Fruit fly (Drosophila melanogaster) whole organism, embryonic: ENCODE measurements around the gene drm.

ENCODE experiments used
- Abd-B ChIP-seq: fragments of 200-800 bp; sonication (Bioruptor generic); optimal IDR thresholded peaks from 2 replicates; lab custom pipeline; 2018; ENCODE audit warnings: missing biosample characterization, mild to moderate bottlenecking, missing genetic modification characterization, moderate library complexity
- CG1024 ChIP-seq: fragments of 200-800 bp; sonication (Bioruptor generic); IDR thresholded peaks from 2 replicates; pipeline ENCODE4 v1.3.6; 2022; ENCODE audit warnings: missing biosample characterization, missing genetic modification characterization
- CG10321 ChIP-seq: fragments of 200-800 bp; sonication (Bioruptor generic); IDR thresholded peaks from 2 replicates; pipeline ENCODE4 v1.3.6; 2022; ENCODE audit warnings: missing biosample characterization, missing genetic modification characterization
- CG13296 ChIP-seq: fragments of 200-800 bp; sonication (Bioruptor generic); optimal IDR thresholded peaks from 3 replicates; lab custom pipeline; 2018; ENCODE audit warnings: missing biosample characterization, mild to moderate bottlenecking, missing genetic modification characterization
- CG15479 ChIP-seq: fragments of 200-800 bp; sonication (Bioruptor generic); optimal IDR thresholded peaks from 3 replicates; lab custom pipeline; 2019; ENCODE audit warnings: missing biosample characterization, mild to moderate bottlenecking, missing genetic modification characterization, moderate library complexity
- CG17186 ChIP-seq: fragments of 200-800 bp; sonication (Bioruptor generic); optimal IDR thresholded peaks from 3 replicates; lab custom pipeline; 2017; ENCODE audit warnings: missing biosample characterization, missing genetic modification reagents, missing genetic modification characterization
- CG2116 ChIP-seq: fragments of 200-800 bp; sonication (Bioruptor generic); optimal IDR thresholded peaks from 3 replicates; lab custom pipeline; 2018; ENCODE audit warnings: missing biosample characterization, mild to moderate bottlenecking, missing genetic modification characterization
- CG2199 ChIP-seq: fragments of 200-800 bp; sonication (Bioruptor generic); IDR thresholded peaks from 3 replicates; pipeline ENCODE4 v1.3.6; 2022; ENCODE audit warnings: missing biosample characterization, missing genetic modification characterization
- CG30403 ChIP-seq: fragments of 200-800 bp; sonication (Bioruptor generic); optimal IDR thresholded peaks from 3 replicates; lab custom pipeline; 2016; ENCODE audit warnings: missing biosample characterization, missing genetic modification characterization
- CG3065 ChIP-seq: fragments of 200-800 bp; sonication (Bioruptor generic); optimal IDR thresholded peaks from 2 replicates; lab custom pipeline; 2016; ENCODE audit warnings: missing biosample characterization, missing genetic modification characterization
- CG5180 ChIP-seq: fragments of 200-800 bp; sonication (Bioruptor generic); optimal IDR thresholded peaks from 3 replicates; lab custom pipeline; 2017; ENCODE audit warnings: missing biosample characterization, missing genetic modification characterization, mild to moderate bottlenecking, moderate library complexity, missing genetic modification reagents
- CG5953 ChIP-seq: fragments of 200-800 bp; sonication (Bioruptor generic); IDR thresholded peaks from 2 replicates; pipeline ENCODE4 v1.3.6; 2022; ENCODE audit warnings: missing biosample characterization, missing genetic modification characterization
- CG6175 ChIP-seq: fragments of 200-800 bp; sonication (Bioruptor generic); IDR thresholded peaks from 3 replicates; pipeline ENCODE4 v1.3.6; 2022; ENCODE audit warnings: missing biosample characterization, missing genetic modification characterization
- CG6654 ChIP-seq: fragments of 200-800 bp; sonication (Bioruptor generic); optimal IDR thresholded peaks from 2 replicates; lab custom pipeline; 2017; ENCODE audit warnings: missing biosample characterization, mild to moderate bottlenecking, missing genetic modification characterization
- CG8281 ChIP-seq: fragments of 200-800 bp; sonication (Bioruptor generic); optimal IDR thresholded peaks from 2 replicates; lab custom pipeline; 2018; ENCODE audit warnings: missing biosample characterization, mild to moderate bottlenecking, missing genetic modification characterization, moderate library complexity
- CTCF ChIP-seq: fragments of 200-800 bp; sonication (Bioruptor generic); optimal IDR thresholded peaks from 2 replicates; lab custom pipeline; 2017; ENCODE audit warnings: missing biosample characterization, mild to moderate bottlenecking, missing genetic modification characterization, moderate library complexity
- Dad ChIP-seq: fragments of 200-800 bp; sonication (Bioruptor generic); optimal IDR thresholded peaks from 3 replicates; lab custom pipeline; 2016; ENCODE audit warnings: missing biosample characterization, missing genetic modification characterization
- Deaf1 ChIP-seq: fragments of 200-800 bp; optimal IDR thresholded peaks from 3 replicates; lab custom pipeline; 2019; ENCODE audit warnings: missing biosample characterization, mild to moderate bottlenecking, missing genetic modification characterization, moderate library complexity
- Dll ChIP-seq: fragments of 200-800 bp; sonication (Bioruptor generic); IDR thresholded peaks from 4 replicates; pipeline ENCODE4 v1.3.6; 2022; ENCODE audit warnings: missing biosample characterization, missing genetic modification characterization; ENCODE audit not compliant: partially characterized antibody
- Ets65A ChIP-seq: fragments of 200-800 bp; sonication (Bioruptor generic); peaks from one replicate; lab custom pipeline; 2016; ENCODE audit warnings: missing biosample characterization, missing genetic modification characterization
- Gsc ChIP-seq: fragments of 200-800 bp; sonication (Bioruptor generic); IDR thresholded peaks from 2 replicates; pipeline ENCODE4 v1.3.6; 2022; ENCODE audit warnings: missing biosample characterization, missing genetic modification characterization
- HHEX ChIP-seq: fragments of 200-800 bp; sonication (Bioruptor generic); optimal IDR thresholded peaks from 3 replicates; lab custom pipeline; 2017; ENCODE audit warnings: missing biosample characterization, mild to moderate bottlenecking, missing genetic modification characterization, missing genetic modification reagents
- Hey ChIP-seq: fragments of 200-800 bp; sonication (Bioruptor generic); optimal IDR thresholded peaks from 3 replicates; lab custom pipeline; 2018; ENCODE audit warnings: missing biosample characterization, mild to moderate bottlenecking, missing genetic modification characterization
- Hmx ChIP-seq: fragments of 200-800 bp; sonication (Bioruptor generic); optimal IDR thresholded peaks from 2 replicates; lab custom pipeline; 2016; ENCODE audit warnings: missing biosample characterization, missing genetic modification characterization
- Lhr ChIP-seq: fragments of 200-800 bp; sonication (Bioruptor generic); optimal IDR thresholded peaks from 3 replicates; lab custom pipeline; 2017; ENCODE audit warnings: mild to moderate bottlenecking, missing biosample characterization, missing genetic modification reagents, missing genetic modification characterization
- Myb ChIP-seq: fragments of 200-800 bp; sonication (Bioruptor generic); optimal IDR thresholded peaks from 2 replicates; lab custom pipeline; 2016; ENCODE audit warnings: missing biosample characterization, missing genetic modification characterization
- NC2β ChIP-seq: fragments of 200-800 bp; sonication (Bioruptor generic); optimal IDR thresholded peaks from 2 replicates; lab custom pipeline; 2016; ENCODE audit warnings: missing biosample characterization, missing genetic modification characterization
- PHDP ChIP-seq: fragments of 200-800 bp; sonication (Bioruptor generic); optimal IDR thresholded peaks from 3 replicates; lab custom pipeline; 2018; ENCODE audit warnings: missing biosample characterization, mild to moderate bottlenecking, missing genetic modification characterization, moderate library complexity
- Pdp1 ChIP-seq, 2 experiments: fragments of 200-800 bp; sonication (Bioruptor generic); optimal IDR thresholded peaks; 3 replicates each; lab custom pipeline; 2016; ENCODE audit warnings: missing biosample characterization in 2 of 2, missing genetic modification characterization in 2 of 2, mild to moderate bottlenecking in 1 of 2, moderate library complexity in 1 of 2
- Rfx ChIP-seq: fragments of 200-800 bp; sonication (Bioruptor generic); IDR thresholded peaks from 2 replicates; pipeline ENCODE4 v1.3.6; 2022; ENCODE audit warnings: missing biosample characterization, missing genetic modification characterization
- Sin3A ChIP-seq: fragments of >200 bp; optimal IDR thresholded peaks from 2 replicates; lab custom pipeline; 2018
- Trl ChIP-seq, 3 experiments: fragments of >200 bp in 2 of 3; fragments of 200-800 bp in 1 of 3; sonication (Bioruptor generic) in 1 of 3; optimal IDR thresholded peaks; 2 replicates in 1 of 3; 3 replicates in 2 of 3; lab custom pipeline; 2016 to 2017; ENCODE audit warnings: missing biosample characterization in 1 of 3, missing genetic modification characterization in 1 of 3
- ac ChIP-seq: fragments of 200-800 bp; sonication (Bioruptor generic); optimal IDR thresholded peaks from 3 replicates; lab custom pipeline; 2017; ENCODE audit warnings: missing biosample characterization, mild to moderate bottlenecking, missing genetic modification characterization
- bsh ChIP-seq, 2 experiments: fragments of 200-800 bp; sonication (Bioruptor generic); optimal IDR thresholded peaks; 2 replicates each; lab custom pipeline; 2017 to 2018; ENCODE audit warnings: mild to moderate bottlenecking in 2 of 2, missing biosample characterization in 2 of 2, missing genetic modification characterization in 2 of 2, moderate library complexity in 1 of 2
- btn ChIP-seq: fragments of 200-800 bp; sonication (Bioruptor generic); optimal IDR thresholded peaks from 2 replicates; lab custom pipeline; 2016; ENCODE audit warnings: missing biosample characterization, missing genetic modification characterization
- gce ChIP-seq: fragments of 200-800 bp; sonication (Bioruptor generic); IDR thresholded peaks from 3 replicates; pipeline ENCODE4 v1.3.6; 2022; ENCODE audit warnings: missing biosample characterization, missing genetic modification characterization
- gcm2 ChIP-seq: fragments of 200-800 bp; sonication (Bioruptor generic); optimal IDR thresholded peaks from 2 replicates; lab custom pipeline; 2016; ENCODE audit warnings: missing biosample characterization, missing genetic modification characterization
- h ChIP-seq: fragments of >200 bp; optimal IDR thresholded peaks from 2 replicates; lab custom pipeline; 2017
- ind ChIP-seq: fragments of 200-800 bp; sonication (Bioruptor generic); optimal IDR thresholded peaks from 3 replicates; lab custom pipeline; 2016; ENCODE audit warnings: missing biosample characterization, missing genetic modification characterization
- kay ChIP-seq: fragments of 200-800 bp; sonication (Bioruptor generic); optimal IDR thresholded peaks from 2 replicates; lab custom pipeline; 2016; ENCODE audit warnings: missing biosample characterization, missing genetic modification characterization
- lmd ChIP-seq: fragments of 200-800 bp; sonication (Bioruptor generic); IDR thresholded peaks from 2 replicates; pipeline ENCODE4 v1.3.6; 2022; ENCODE audit warnings: missing biosample characterization, missing genetic modification characterization
- luna ChIP-seq: fragments of 200-800 bp; sonication (Bioruptor generic); optimal IDR thresholded peaks from 2 replicates; lab custom pipeline; 2016; ENCODE audit warnings: missing biosample characterization, missing genetic modification characterization
- pho ChIP-seq: fragments of 200-800 bp; sonication (Bioruptor generic); optimal IDR thresholded peaks from 2 replicates; lab custom pipeline; 2016; ENCODE audit warnings: missing biosample characterization, missing genetic modification characterization
- pzg ChIP-seq: fragments of 200-800 bp; sonication (Bioruptor generic); optimal IDR thresholded peaks from 3 replicates; lab custom pipeline; 2018; ENCODE audit warnings: missing biosample characterization, mild to moderate bottlenecking, missing genetic modification characterization, moderate library complexity
- sima ChIP-seq: fragments of 200-800 bp; sonication (Bioruptor generic); optimal IDR thresholded peaks from 2 replicates; lab custom pipeline; 2016; ENCODE audit warnings: missing biosample characterization, missing genetic modification characterization
- sr ChIP-seq: fragments of 200-800 bp; sonication (Bioruptor generic); IDR thresholded peaks from 3 replicates; pipeline ENCODE4 v1.3.6; 2022; ENCODE audit warnings: missing biosample characterization, missing genetic modification characterization
- sug ChIP-seq: fragments of 200-800 bp; optimal IDR thresholded peaks from 2 replicates; lab custom pipeline; 2019; ENCODE audit warnings: missing biosample characterization, mild to moderate bottlenecking, missing genetic modification characterization, moderate library complexity
- tll ChIP-seq, 2 experiments: fragments of 200-800 bp in 1 of 2; fragments of >200 bp in 1 of 2; sonication (Bioruptor generic) in 1 of 2; optimal IDR thresholded peaks; 2 replicates each; lab custom pipeline; 2017 to 2019; ENCODE audit warnings: missing biosample characterization in 2 of 2, missing genetic modification characterization in 2 of 2, mild to moderate bottlenecking in 1 of 2, moderate library complexity in 1 of 2
- trh ChIP-seq: fragments of 200-800 bp; sonication (Bioruptor generic); optimal IDR thresholded peaks from 2 replicates; lab custom pipeline; 2016; ENCODE audit warnings: missing biosample characterization, missing genetic modification characterization
- unc-4 ChIP-seq: fragments of 200-800 bp; sonication (Bioruptor generic); IDR thresholded peaks from 2 replicates; pipeline ENCODE4 v1.3.6; 2022; ENCODE audit warnings: missing biosample characterization, missing genetic modification characterization; ENCODE audit not compliant: partially characterized antibody
- wdn ChIP-seq: fragments of 200-800 bp; sonication (Bioruptor generic); IDR thresholded peaks from 2 replicates; pipeline ENCODE4 v1.3.6; 2022; ENCODE audit warnings: missing biosample characterization, missing genetic modification characterization
- zfh2 ChIP-seq: fragments of 200-800 bp; sonication (Bioruptor generic); optimal IDR thresholded peaks from 2 replicates; lab custom pipeline; 2016; ENCODE audit warnings: missing biosample characterization, missing genetic modification characterization

The drm gene

DNA sequence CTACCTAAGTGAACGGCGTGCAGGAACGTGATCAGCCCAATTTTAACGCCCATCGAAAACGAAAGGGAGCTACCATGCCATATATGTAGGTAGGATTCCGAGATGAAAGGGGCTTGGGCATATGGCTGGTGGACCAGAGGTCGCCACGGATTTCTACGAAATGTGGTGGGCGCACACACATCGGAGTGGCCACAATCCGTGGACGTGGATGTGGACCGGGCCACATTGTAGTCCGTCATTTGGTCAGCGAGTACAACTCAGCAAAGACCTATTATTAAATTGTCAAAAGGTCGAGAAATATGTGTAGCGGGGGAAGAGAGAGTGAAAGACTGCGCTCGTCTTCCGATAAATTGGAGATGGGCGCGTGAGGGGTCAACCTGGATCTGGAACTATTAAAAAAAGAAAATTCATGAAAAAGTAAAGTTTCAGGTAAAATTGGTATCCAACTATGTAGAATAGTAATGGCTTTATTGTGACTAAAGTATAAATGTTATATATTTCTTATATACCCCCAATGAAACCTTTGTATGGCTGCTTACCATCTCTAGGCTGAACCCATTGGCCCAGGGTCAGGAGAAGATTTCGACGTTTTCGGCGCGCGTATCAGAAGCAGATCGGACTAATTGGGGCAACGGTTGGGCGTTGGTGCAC, 16.5 kb downstream of the drm start (continued):
- no peak for TF ChIP-seq zfh2 (GFP tag; lab: Kevin White, UChicago)
- TF ChIP-seq CG6654 (GFP tag; lab: Kevin White, UChicago) = no peak
- no peak for TF ChIP-seq CG5180 (GFP tag; lab: Kevin White, UChicago)
- no peak for TF ChIP-seq NC2β (GFP tag; lab: Kevin White, UChicago)
- TF ChIP-seq sima (GFP tag; lab: Kevin White, UChicago) = no peak
- TF ChIP-seq CG30403 (GFP tag; lab: Kevin White, UChicago) = no peak
- TF ChIP-seq CG5953 (GFP tag; lab: Robert Waterston, UW) = no peak
- TF ChIP-seq Hey (tag; lab: Kevin White, UChicago) = no peak
- no peak for TF ChIP-seq Myb (GFP tag; lab: Kevin White, UChicago)
- no peak for TF ChIP-seq Dad (GFP tag; lab: Kevin White, UChicago)
- TF ChIP-seq tll (GFP tag; optimal IDR thresholded peaks at IDR 0.05; lab: Kevin White, UChicago) = no peak
- no peak for TF ChIP-seq CG3065 (GFP tag; lab: Kevin White, UChicago)
- TF ChIP-seq pho = no peak
- TF ChIP-seq Deaf1 (tag; lab: Kevin White, UChicago) = no peak
- no peak for TF ChIP-seq Gsc (GFP tag; lab: Robert Waterston, UW)
- TF ChIP-seq CG2116 (GFP tag; lab: Kevin White, UChicago) = no peak
- TF ChIP-seq sug (tag; lab: Kevin White, UChicago) = no peak
- TF ChIP-seq unc-4 = no peak
- TF ChIP-seq gce (GFP tag; lab: Robert Waterston, UW) = 0 out of 3 replicates have a peak, but pooled peaks have one; percentile 29
- peak in 1 of 2 experiments; percentile 43 for TF ChIP-seq bsh (GFP tag; optimal IDR thresholded peaks at IDR 0.05; lab: Kevin White, UChicago)
- TF ChIP-seq Ets65A (GFP tag; lab: Kevin White, UChicago) = no peak
- no peak for TF ChIP-seq ind
- TF ChIP-seq wdn (GFP tag; lab: Robert Waterston, UW) = no peak
- no peak for TF ChIP-seq sr (GFP tag; lab: Robert Waterston, UW)
- TF ChIP-seq Pdp1 (GFP tag; optimal IDR thresholded peaks at IDR 0.05; lab: Kevin White, UChicago) = no peak
- TF ChIP-seq CG15479 (GFP tag; lab: Kevin White, UChicago) = no peak
- no peak for TF ChIP-seq CG10321 (GFP tag; lab: Robert Waterston, UW)
- no peak for TF ChIP-seq CTCF
- TF ChIP-seq CG2199 (GFP tag; lab: Robert Waterston, UW) = no peak
- no peak for TF ChIP-seq pzg (GFP tag; lab: Kevin White, UChicago)
- TF ChIP-seq Abd-B (GFP tag; lab: Kevin White, UChicago) = no peak
- no peak for TF ChIP-seq CG17186 (GFP tag; lab: Kevin White, UChicago)
- TF ChIP-seq lmd (GFP tag; lab: Robert Waterston, UW) = no peak
- TF ChIP-seq Sin3A (lab: Kevin White, UChicago) = no peak
- TF ChIP-seq PHDP = no peak
- TF ChIP-seq luna (GFP tag; lab: Kevin White, UChicago) = no peak
- TF ChIP-seq CG8281 (tag; lab: Kevin White, UChicago) = no peak
- no peak for TF ChIP-seq CG6175 (GFP tag; lab: Robert Waterston, UW)
- no peak for TF ChIP-seq CG1024 (GFP tag; lab: Robert Waterston, UW)
- no peak for TF ChIP-seq kay (GFP tag; lab: Kevin White, UChicago)
- no peak for TF ChIP-seq Hmx (GFP tag; lab: Kevin White, UChicago)
- no peak for TF ChIP-seq CG13296
- no peak for TF ChIP-seq h (lab: Kevin White, UChicago)
- TF ChIP-seq gcm2 (GFP tag; lab: Kevin White, UChicago) = no peak
- no peak for TF ChIP-seq btn (GFP tag; lab: Kevin White, UChicago)
- no peak for TF ChIP-seq trh (GFP tag; lab: Kevin White, UChicago)
- no peak for TF ChIP-seq Trl (optimal IDR thresholded peaks at IDR 0.05; lab: Kevin White, UChicago)
- no peak for TF ChIP-seq Trl (GFP tag; optimal IDR thresholded peaks at IDR 0.05; lab: Kevin White, UChicago)
- no peak for TF ChIP-seq Lhr (GFP tag; lab: Kevin White, UChicago)
- peak; percentile 74 for TF ChIP-seq Dll (GFP tag; lab: Robert Waterston, UW)
- no peak for TF ChIP-seq Rfx (GFP tag; lab: Robert Waterston, UW)
- TF ChIP-seq HHEX (GFP tag; lab: Kevin White, UChicago) = no peak
- TF ChIP-seq ac (GFP tag; lab: Kevin White, UChicago) = no peak
